Fruit fly (Drosophila melanogaster) whole organism, wandering third instar larva: ENCODE data around the gene CG4230.

ENCODE experiments used
- Dfd ChIP-seq: fragments of >200 bp; optimal IDR thresholded peaks from 2 replicates; lab custom pipeline; 2017; ENCODE audit warnings: missing biosample characterization, missing genetic modification characterization
- GATAd ChIP-seq: sonication (Bioruptor generic); optimal IDR thresholded peaks from 2 replicates; lab custom pipeline; 2016; ENCODE audit warnings: missing biosample characterization, missing genetic modification characterization
- Hr78 ChIP-seq: fragments of >200 bp; optimal IDR thresholded peaks from 2 replicates; lab custom pipeline; 2017; ENCODE audit warnings: missing biosample characterization, missing genetic modification characterization
- Jra ChIP-seq: sonication (Bioruptor generic); optimal IDR thresholded peaks from 2 replicates; lab custom pipeline; 2016; ENCODE audit warnings: missing biosample characterization, missing genetic modification characterization
- Myc ChIP-seq: fragments of >200 bp; optimal IDR thresholded peaks from 2 replicates; lab custom pipeline; 2017
- OdsH ChIP-seq: fragments of 200-800 bp; sonication (Bioruptor generic); optimal IDR thresholded peaks from 2 replicates; lab custom pipeline; 2016; ENCODE audit warnings: missing biosample characterization, mild to moderate bottlenecking, missing genetic modification characterization
- Vsx2 ChIP-seq: fragments of 200-300, 225-300 bp; sonication (Bioruptor generic); optimal IDR thresholded peaks from 2 replicates; lab custom pipeline; 2018; ENCODE audit warnings: missing biosample characterization, missing genetic modification characterization; ENCODE audit not compliant: partially characterized antibody
- pan ChIP-seq: fragments of >200 bp; optimal IDR thresholded peaks from 2 replicates; lab custom pipeline; 2017
- psq ChIP-seq: fragments of 200-800 bp; sonication (Bioruptor generic); optimal IDR thresholded peaks from 3 replicates; lab custom pipeline; 2017; ENCODE audit warnings: missing biosample characterization, mild to moderate bottlenecking, missing genetic modification characterization, moderate library complexity
- rgr ChIP-seq: fragments of 200-800 bp; sonication (Bioruptor generic); optimal IDR thresholded peaks from 3 replicates; lab custom pipeline; 2016; ENCODE audit warnings: missing biosample characterization, mild to moderate bottlenecking, missing genetic modification characterization
- tai ChIP-seq: sonication (Bioruptor generic); optimal IDR thresholded peaks from 2 replicates; lab custom pipeline; 2016; ENCODE audit warnings: missing biosample characterization, missing genetic modification characterization

DNA sequence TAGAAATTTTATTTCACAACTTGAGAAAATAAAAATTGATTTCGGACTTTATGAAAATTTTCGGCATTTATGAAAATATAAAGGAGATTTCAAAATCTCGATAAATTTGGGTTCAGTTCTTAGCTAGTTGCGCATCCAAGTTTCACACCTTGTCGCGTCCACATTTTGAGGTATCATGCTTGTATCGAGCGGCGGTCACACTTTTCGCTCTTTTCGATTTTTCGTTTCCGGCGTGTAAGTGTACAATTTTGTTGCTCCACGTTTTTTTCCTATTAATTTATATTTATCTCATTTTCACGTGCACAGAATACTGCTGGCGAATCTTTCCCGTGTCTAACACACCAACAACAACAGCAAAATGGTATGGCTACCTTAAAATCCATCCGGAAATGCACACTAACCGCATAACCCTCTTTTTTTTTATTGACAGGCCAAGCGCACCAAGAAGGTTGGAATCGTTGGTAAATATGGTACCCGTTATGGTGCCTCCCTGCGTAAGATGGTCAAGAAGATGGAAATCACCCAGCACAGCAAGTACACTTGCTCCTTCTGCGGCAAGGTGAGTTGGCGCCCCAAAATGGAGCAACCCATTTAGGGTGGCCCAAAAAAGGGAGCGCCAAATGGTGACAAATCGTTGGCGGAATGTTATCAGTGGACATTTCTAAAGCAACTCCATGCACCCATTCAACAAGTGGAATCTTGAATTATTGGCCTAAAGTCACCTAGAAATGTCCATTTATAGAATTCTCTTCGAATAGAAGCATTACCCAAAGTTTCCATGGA is 25.0 kb upstream of the CG4230 start, which contains the start of gene RpL37A:
- TF ChIP-seq Jra (GFP tag; lab: Kevin White, UChicago) (peak; percentile 12), Dfd (GFP tag; lab: Kevin White, UChicago) (no peak), psq (GFP tag; lab: Kevin White, UChicago) (peak; percentile 24), Hr78 (GFP tag; lab: Kevin White, UChicago) (no peak), rgr (GFP tag; lab: Kevin White, UChicago) (peak; percentile 89), Vsx2 (GFP tag; lab: Kevin White, UChicago) (peak; percentile 38), GATAd (GFP tag; lab: Kevin White, UChicago) (no peak), pan (lab: Kevin White, UChicago) (no peak), OdsH (peak; percentile 31), Myc (lab: Kevin White, UChicago) (peak; percentile 5), tai (GFP tag; lab: Kevin White, UChicago) (no peak)
